Fruit fly (Drosophila melanogaster): ENCODE data around the gene bbx.
A peak's percentile ranks its signal among the peaks of the same experiment; 100 is the strongest.

- TF ChIP-seq Sp1 (GFP tag; optimal IDR thresholded peaks at IDR 0.05) (no peak), dsf (GFP tag; optimal IDR thresholded peaks at IDR 0.05; ENCODE audit: borderline replicate concordance) (no peak), Dfd (GFP tag; optimal IDR thresholded peaks at IDR 0.05) (no peak), Rel (GFP tag; optimal IDR thresholded peaks at IDR 0.05) (no peak), Rel (tag; optimal IDR thresholded peaks at IDR 0.05) (peak; percentile 5)
These were observed 5.6 kb downstream of the bbx start for dm6 chrX:21368410-21368918.

Measured in whole organism, wandering third instar larva.